Fruit fly (Drosophila melanogaster) whole organism, embryonic: ENCODE measurements around the gene CAH4.

Experiments
- Antp ChIP-seq: fragments of 200-800 bp; sonication (Bioruptor generic); optimal IDR thresholded peaks from 3 replicates; lab custom pipeline; 2016; ENCODE audit warnings: missing biosample characterization, missing genetic modification characterization
- CG10431 ChIP-seq: fragments of 200-800 bp; sonication (Bioruptor generic); optimal IDR thresholded peaks from 3 replicates; lab custom pipeline; 2018; ENCODE audit warnings: missing biosample characterization, mild to moderate bottlenecking, missing genetic modification characterization
- CG11247 ChIP-seq: fragments of 200-800 bp; sonication (Bioruptor generic); IDR thresholded peaks from 2 replicates; pipeline ENCODE4 v1.3.6; 2022; ENCODE audit warnings: missing biosample characterization, missing genetic modification characterization
- CG13296 ChIP-seq: fragments of 200-800 bp; sonication (Bioruptor generic); optimal IDR thresholded peaks from 3 replicates; lab custom pipeline; 2018; ENCODE audit warnings: missing biosample characterization, mild to moderate bottlenecking, missing genetic modification characterization
- CG15479 ChIP-seq: fragments of 200-800 bp; sonication (Bioruptor generic); optimal IDR thresholded peaks from 3 replicates; lab custom pipeline; 2019; ENCODE audit warnings: missing biosample characterization, mild to moderate bottlenecking, missing genetic modification characterization, moderate library complexity
- CG17186 ChIP-seq: fragments of 200-800 bp; sonication (Bioruptor generic); optimal IDR thresholded peaks from 3 replicates; lab custom pipeline; 2017; ENCODE audit warnings: missing biosample characterization, missing genetic modification reagents, missing genetic modification characterization
- CG17328 ChIP-seq: fragments of 200-800 bp; sonication (Bioruptor generic); IDR thresholded peaks from 2 replicates; pipeline ENCODE4 v1.3.6; 2022; ENCODE audit warnings: missing biosample characterization, missing genetic modification characterization
- CG2712 ChIP-seq: fragments of 200-800 bp; optimal IDR thresholded peaks from 3 replicates; lab custom pipeline; 2019; ENCODE audit warnings: missing biosample characterization, mild to moderate bottlenecking, missing genetic modification characterization, moderate library complexity
- CG2875 ChIP-seq: fragments of 200-800 bp; sonication (Bioruptor generic); optimal IDR thresholded peaks from 2 replicates; lab custom pipeline; 2017; ENCODE audit warnings: missing biosample characterization, mild to moderate bottlenecking, missing genetic modification characterization, missing genetic modification reagents
- CG30020 ChIP-seq: fragments of 200-800 bp; optimal IDR thresholded peaks from 2 replicates; lab custom pipeline; 2019; ENCODE audit warnings: missing biosample characterization, mild to moderate bottlenecking, missing genetic modification characterization, moderate library complexity
- CG30403 ChIP-seq: fragments of 200-800 bp; sonication (Bioruptor generic); optimal IDR thresholded peaks from 3 replicates; lab custom pipeline; 2016; ENCODE audit warnings: missing biosample characterization, missing genetic modification characterization
- CG32772 ChIP-seq: fragments of 200-800 bp; sonication (Bioruptor generic); IDR thresholded peaks from 2 replicates; pipeline ENCODE4 v1.3.6; 2022; ENCODE audit warnings: missing biosample characterization, missing genetic modification characterization
- CG33557 ChIP-seq: fragments of 200-800 bp; sonication (Bioruptor generic); optimal IDR thresholded peaks from 2 replicates; lab custom pipeline; 2019; ENCODE audit warnings: missing biosample characterization, mild to moderate bottlenecking, missing genetic modification characterization, moderate library complexity
- CG6854 ChIP-seq: fragments of 200-800 bp; sonication (Bioruptor generic); optimal IDR thresholded peaks from 3 replicates; lab custom pipeline; 2017; ENCODE audit warnings: missing biosample characterization, mild to moderate bottlenecking, missing genetic modification characterization
- CG7271 ChIP-seq: fragments of 200-800 bp; sonication (Bioruptor generic); optimal IDR thresholded peaks from 2 replicates; lab custom pipeline; 2018; ENCODE audit warnings: missing biosample characterization, mild to moderate bottlenecking, missing genetic modification characterization, moderate library complexity
- CG7357 ChIP-seq: fragments of 200-800 bp; sonication (Bioruptor generic); IDR thresholded peaks from 3 replicates; pipeline ENCODE4 v1.3.6; 2022; ENCODE audit warnings: missing biosample characterization, missing genetic modification characterization
- CG7987 ChIP-seq: fragments of 200-800 bp; sonication (Bioruptor generic); optimal IDR thresholded peaks from 2 replicates; lab custom pipeline; 2018; ENCODE audit warnings: missing biosample characterization, mild to moderate bottlenecking, missing genetic modification characterization, moderate library complexity
- CG9876 ChIP-seq: fragments of 200-800 bp; sonication (Bioruptor generic); optimal IDR thresholded peaks from 2 replicates; lab custom pipeline; 2016; ENCODE audit warnings: missing biosample characterization, missing genetic modification characterization
- CG9932 ChIP-seq: fragments of 200-800 bp; sonication (Bioruptor generic); IDR thresholded peaks from 2 replicates; pipeline ENCODE4 v1.3.6; 2022; ENCODE audit warnings: missing biosample characterization, missing genetic modification characterization
- CkIIα-i1 ChIP-seq: fragments of 200-800 bp; sonication (Bioruptor generic); IDR thresholded peaks from 2 replicates; pipeline ENCODE4 v1.3.6; 2022; ENCODE audit warnings: missing biosample characterization, missing genetic modification characterization
- D ChIP-seq, 2 experiments: fragments of 200-800 bp in 1 of 2; fragments of >200 bp in 1 of 2; sonication (Bioruptor generic) in 1 of 2; optimal IDR thresholded peaks; 2 replicates in 1 of 2; 3 replicates in 1 of 2; lab custom pipeline; 2017; ENCODE audit warnings: mild to moderate bottlenecking in 1 of 2, missing biosample characterization in 1 of 2, missing genetic modification characterization in 1 of 2, missing genetic modification reagents in 1 of 2
- Dbx ChIP-seq: fragments of 200-800 bp; sonication (Bioruptor generic); IDR thresholded peaks from 3 replicates; pipeline ENCODE4 v1.3.6; 2022; ENCODE audit warnings: missing biosample characterization, missing genetic modification characterization
- Dip3 ChIP-seq: fragments of 200-800 bp; sonication (Bioruptor generic); optimal IDR thresholded peaks from 3 replicates; lab custom pipeline; 2016; ENCODE audit warnings: missing biosample characterization, missing genetic modification characterization
- E2f1 ChIP-seq: fragments of 200-800 bp; sonication (Bioruptor generic); IDR thresholded peaks from 2 replicates; pipeline ENCODE4 v1.3.6; 2022; ENCODE audit warnings: missing biosample characterization, missing genetic modification characterization
- HLH54F ChIP-seq: fragments of 200-800 bp; sonication (Bioruptor generic); optimal IDR thresholded peaks from 3 replicates; lab custom pipeline; 2016; ENCODE audit warnings: missing biosample characterization, missing genetic modification characterization
- Lim3 ChIP-seq: fragments of 200-800 bp; sonication (Bioruptor generic); IDR thresholded peaks from 2 replicates; pipeline ENCODE4 v1.3.6; 2022; ENCODE audit warnings: missing biosample characterization, missing genetic modification characterization
- MBD-R2 ChIP-seq: fragments of 200-800 bp; sonication (Bioruptor generic); IDR thresholded peaks from 2 replicates; pipeline ENCODE4 v1.3.6; 2022; ENCODE audit warnings: missing biosample characterization, missing genetic modification characterization
- Max ChIP-seq: fragments of 200-800 bp; sonication (Bioruptor generic); optimal IDR thresholded peaks from 2 replicates; lab custom pipeline; 2016; ENCODE audit warnings: missing biosample characterization, mild to moderate bottlenecking, missing genetic modification characterization
- Med ChIP-seq: fragments of 200-800 bp; sonication (Bioruptor generic); peaks from one replicate; lab custom pipeline; 2016; ENCODE audit warnings: missing biosample characterization, missing genetic modification characterization, mild to moderate bottlenecking, inconsistent platforms, moderate library complexity
- Optix ChIP-seq: fragments of 200-800 bp; sonication (Bioruptor generic); IDR thresholded peaks from 3 replicates; pipeline ENCODE4 v1.3.6; 2022; ENCODE audit warnings: missing biosample characterization, missing genetic modification characterization
- Rx ChIP-seq: fragments of 200-800 bp; sonication (Bioruptor generic); IDR thresholded peaks from 2 replicates; pipeline ENCODE4 v1.3.6; 2022; ENCODE audit warnings: missing biosample characterization, missing genetic modification characterization
- Taf1 ChIP-seq: fragments of 200-800 bp; sonication (Bioruptor generic); IDR thresholded peaks from 2 replicates; pipeline ENCODE4 v1.3.6; 2022; ENCODE audit warnings: missing biosample characterization, missing genetic modification characterization
- YL-1 ChIP-seq: fragments of 200-800 bp; sonication (Bioruptor generic); optimal IDR thresholded peaks from 3 replicates; lab custom pipeline; 2017; ENCODE audit warnings: missing biosample characterization, mild to moderate bottlenecking, missing genetic modification characterization
- ase ChIP-seq: fragments of 200-800 bp; sonication (Bioruptor generic); IDR thresholded peaks from 3 replicates; pipeline ENCODE4 v1.3.6; 2022; ENCODE audit warnings: missing biosample characterization, missing genetic modification characterization
- bowl ChIP-seq: fragments of 200-800 bp; sonication (Bioruptor generic); IDR thresholded peaks from 2 replicates; pipeline ENCODE4 v1.3.6; 2022; ENCODE audit warnings: missing biosample characterization, missing genetic modification characterization
- chn ChIP-seq: fragments of 200-800 bp; sonication (Bioruptor generic); optimal IDR thresholded peaks from 2 replicates; lab custom pipeline; 2016; ENCODE audit warnings: missing biosample characterization, missing genetic modification characterization
- crc ChIP-seq: fragments of 200-800 bp; sonication (Bioruptor generic); optimal IDR thresholded peaks from 2 replicates; lab custom pipeline; 2016; ENCODE audit warnings: missing biosample characterization, missing genetic modification characterization
- da ChIP-seq: fragments of 200-800 bp; sonication (Bioruptor generic); optimal IDR thresholded peaks from 2 replicates; lab custom pipeline; 2016; ENCODE audit warnings: missing biosample characterization, missing genetic modification characterization
- dati ChIP-seq: fragments of 200-800 bp; sonication (Bioruptor generic); IDR thresholded peaks from 2 replicates; pipeline ENCODE4 v1.3.6; 2022; ENCODE audit warnings: missing biosample characterization, missing genetic modification characterization
- eve ChIP-seq, 2 experiments: fragments of >200 bp; optimal IDR thresholded peaks; 2 replicates each; lab custom pipeline; 2017; ENCODE audit warnings: missing biosample characterization in 2 of 2, missing genetic modification characterization in 2 of 2
- exex ChIP-seq: fragments of 200-800 bp; sonication (Bioruptor generic); optimal IDR thresholded peaks from 4 replicates; lab custom pipeline; 2018; ENCODE audit warnings: missing biosample characterization, mild to moderate bottlenecking, missing genetic modification characterization, moderate library complexity
- fd64A ChIP-seq: fragments of 200-800 bp; sonication (Bioruptor generic); optimal IDR thresholded peaks from 3 replicates; lab custom pipeline; 2018; ENCODE audit warnings: missing biosample characterization, mild to moderate bottlenecking, missing genetic modification characterization
- fd96Cb ChIP-seq: fragments of 200-800 bp; sonication (Bioruptor generic); optimal IDR thresholded peaks from 2 replicates; lab custom pipeline; 2018; ENCODE audit warnings: missing biosample characterization, mild to moderate bottlenecking, missing genetic modification characterization, moderate library complexity
- gem ChIP-seq: fragments of 200-800 bp; sonication (Bioruptor generic); optimal IDR thresholded peaks from 2 replicates; lab custom pipeline; 2019; ENCODE audit warnings: missing biosample characterization, mild to moderate bottlenecking, missing genetic modification characterization, moderate library complexity
- gsb-n ChIP-seq: fragments of 200-800 bp; sonication (Bioruptor generic); optimal IDR thresholded peaks from 3 replicates; lab custom pipeline; 2018; ENCODE audit warnings: missing biosample characterization, mild to moderate bottlenecking, missing genetic modification characterization
- insv ChIP-seq, 2 experiments: fragments of 200-800 bp; sonication (Bioruptor generic); optimal IDR thresholded peaks; 3 replicates each; lab custom pipeline; 2016 to 2018; ENCODE audit warnings: missing biosample characterization in 2 of 2, missing genetic modification characterization in 2 of 2
- p53 ChIP-seq: fragments of 200-800 bp; sonication (Bioruptor generic); optimal IDR thresholded peaks from 2 replicates; lab custom pipeline; 2016; ENCODE audit warnings: missing biosample characterization, missing genetic modification characterization
- pnt ChIP-seq: fragments of 200-800 bp; sonication (Bioruptor generic); optimal IDR thresholded peaks from 3 replicates; lab custom pipeline; 2016; ENCODE audit warnings: missing biosample characterization, missing genetic modification characterization
- repo ChIP-seq: fragments of 200-800 bp; sonication (Bioruptor generic); optimal IDR thresholded peaks from 2 replicates; lab custom pipeline; 2016; ENCODE audit warnings: missing biosample characterization, missing genetic modification characterization
- rib ChIP-seq: fragments of 200-800 bp; sonication (Bioruptor generic); IDR thresholded peaks from 2 replicates; pipeline ENCODE4 v1.3.6; 2022; ENCODE audit warnings: missing biosample characterization, missing genetic modification characterization
- shn ChIP-seq: fragments of 200-800 bp; sonication (Bioruptor generic); optimal IDR thresholded peaks from 3 replicates; lab custom pipeline; 2016; ENCODE audit warnings: missing biosample characterization, missing genetic modification characterization
- tup ChIP-seq: fragments of 200-800 bp; sonication (Bioruptor generic); optimal IDR thresholded peaks from 2 replicates; lab custom pipeline; 2016; ENCODE audit warnings: missing biosample characterization, mild to moderate bottlenecking, missing genetic modification characterization, moderate library complexity

Gene CAH4

dm6 chr3R:24829887-24830351 is 27.4 kb downstream of the CAH4 start, which contains the start of the genes Kaz and CG43273 (continued):
- TF ChIP-seq p53 (GFP tag; lab: Kevin White, UChicago) (no peak), Med (peak; percentile 81), CG2712 (tag; lab: Kevin White, UChicago) (peak; percentile 70), Taf1 (GFP tag; lab: Robert Waterston, UW) (no peak), repo (GFP tag; lab: Kevin White, UChicago) (no peak), CG7987 (GFP tag; lab: Kevin White, UChicago) (no peak), gsb-n (tag; lab: Kevin White, UChicago) (no peak), Rx (GFP tag; lab: Robert Waterston, UW) (no peak), CkIIα-i1 (GFP tag; lab: Robert Waterston, UW) (no peak), Dbx (GFP tag; lab: Robert Waterston, UW) (no peak), CG32772 (GFP tag; lab: Robert Waterston, UW) (no peak), CG30020 (tag; lab: Kevin White, UChicago) (peak; percentile 68), HLH54F (GFP tag; lab: Kevin White, UChicago) (no peak), fd96Cb (tag; lab: Kevin White, UChicago) (peak; percentile 34), CG6854 (GFP tag; lab: Kevin White, UChicago) (peak; percentile 11), CG9932 (GFP tag; lab: Robert Waterston, UW) (peak; percentile 78), CG17328 (GFP tag; lab: Robert Waterston, UW) (peak; percentile 33; the same call in 1 of the 2 replicates), CG7271 (tag; lab: Kevin White, UChicago) (peak; percentile 2), da (GFP tag; lab: Kevin White, UChicago) (no peak), rib (no peak), insv (GFP tag; optimal IDR thresholded peaks at IDR 0.05; lab: Kevin White, UChicago) (peak in 1 of 2 experiments; percentile 14), dati (GFP tag; lab: Robert Waterston, UW) (no peak), E2f1 (GFP tag; lab: Robert Waterston, UW) (no peak), gem (tag; lab: Kevin White, UChicago) (no peak), Dip3 (GFP tag; lab: Kevin White, UChicago) (no peak), Antp (GFP tag; lab: Kevin White, UChicago) (no peak), D (optimal IDR thresholded peaks at IDR 0.05; lab: Kevin White, UChicago) (no peak), D (GFP tag; optimal IDR thresholded peaks at IDR 0.05; lab: Kevin White, UChicago) (no peak), ase (GFP tag; lab: Robert Waterston, UW) (no peak), CG10431 (GFP tag; lab: Kevin White, UChicago) (no peak), CG2875 (GFP tag; lab: Kevin White, UChicago) (no peak), Lim3 (GFP tag; lab: Robert Waterston, UW) (no peak), crc (GFP tag; lab: Kevin White, UChicago) (no peak), tup (GFP tag; lab: Kevin White, UChicago) (no peak), CG30403 (GFP tag; lab: Kevin White, UChicago) (peak; percentile 77), chn (GFP tag; lab: Kevin White, UChicago) (peak; percentile 17), shn (GFP tag; lab: Kevin White, UChicago) (no peak), YL-1 (GFP tag; lab: Kevin White, UChicago) (peak; percentile 69), Max (peak; percentile 56), CG15479 (GFP tag; lab: Kevin White, UChicago) (no peak), pnt (GFP tag; lab: Kevin White, UChicago) (peak; percentile 3), CG9876 (GFP tag; lab: Kevin White, UChicago) (no peak), MBD-R2 (GFP tag; lab: Robert Waterston, UW) (peak; percentile 82), fd64A (GFP tag; lab: Kevin White, UChicago) (no peak), CG7357 (GFP tag; lab: Robert Waterston, UW) (no peak), CG11247 (GFP tag; lab: Robert Waterston, UW) (no peak), CG13296 (GFP tag; lab: Kevin White, UChicago) (no peak), Optix (GFP tag; lab: Robert Waterston, UW) (no peak), CG33557 (GFP tag; lab: Kevin White, UChicago) (peak; percentile 55), CG17186 (GFP tag; lab: Kevin White, UChicago) (peak; percentile 44), bowl (GFP tag; lab: Robert Waterston, UW) (no peak), exex (tag; lab: Kevin White, UChicago) (no peak), eve (GFP tag; optimal IDR thresholded peaks at IDR 0.05; lab: Kevin White, UChicago) (no peak)
